Worm (Caenorhabditis elegans): ENCODE data around the gene gta-1.

DNA sequence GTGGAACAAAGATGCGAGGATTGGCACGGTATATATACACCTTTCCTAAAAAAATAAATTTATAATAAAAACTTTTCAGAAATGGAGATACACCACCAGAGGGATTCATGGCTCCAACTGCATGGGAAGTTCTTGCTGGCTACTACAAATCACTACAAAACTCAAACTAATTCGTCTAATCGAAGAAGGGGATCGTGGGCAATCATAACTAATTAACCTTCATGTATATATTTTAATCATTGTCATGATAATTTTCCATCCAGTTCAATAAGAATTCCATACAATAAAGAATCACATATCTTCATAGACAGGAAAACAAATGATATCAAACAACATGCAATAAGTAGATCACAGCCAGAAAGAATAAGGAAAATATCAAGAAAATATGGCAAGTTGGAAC, 16.4 kb upstream of the gta-1 start:
- no peak for TF ChIP-seq ceh-6 (GFP tag; optimal IDR thresholded peaks at IDR 0.05)
- TF ChIP-seq fkh-10 (GFP tag; optimal IDR thresholded peaks at IDR 0.05): no peak
- TF ChIP-seq nhr-11 (tag; optimal IDR thresholded peaks at IDR 0.05): no peak
- TF ChIP-seq ceh-45 (GFP tag; IDR thresholded peaks at IDR 0.05): no peak
- no peak for TF ChIP-seq elt-2 (tag; optimal IDR thresholded peaks at IDR 0.05)
- TF ChIP-seq ttx-3 (tag; optimal IDR thresholded peaks at IDR 0.05): no peak
- no peak for TF ChIP-seq ets-4 (tag; optimal IDR thresholded peaks at IDR 0.05)
- TF ChIP-seq zip-5 (tag; optimal IDR thresholded peaks at IDR 0.05): no peak

Data from whole organism, late embryonic.